Fruit fly (Drosophila melanogaster): ENCODE results near the gene Dnz1.

- TF ChIP-seq pum (GFP tag; optimal IDR thresholded peaks at IDR 0.05), result no peak
- TF ChIP-seq ewg (GFP tag; optimal IDR thresholded peaks at IDR 0.05), result no peak
- TF ChIP-seq Dek (tag; optimal IDR thresholded peaks at IDR 0.05), result no peak
- TF ChIP-seq slou (GFP tag; optimal IDR thresholded peaks at IDR 0.05), result no peak
- TF ChIP-seq CG7987 (GFP tag; optimal IDR thresholded peaks at IDR 0.05), result no peak
- no peak for TF ChIP-seq D19B (GFP tag; optimal IDR thresholded peaks at IDR 0.05)
- no peak for TF ChIP-seq Ssrp (tag; optimal IDR thresholded peaks at IDR 0.05)
These were observed 19.0 kb downstream of the Dnz1 start, which contains the start of gene Nos for dm6 chr2L:10837491-10837890.
